Worm (Caenorhabditis elegans): ENCODE results near the gene T16G1.3.

Gene T16G1.3

ce11 chrV:12964076-12964475, 19.9 kb upstream of the T16G1.3 start, which contains the start of gene srd-35:
Gene srd-35 (plus strand): TSS chrV:12964376.
- no peak for TF ChIP-seq odd-2 (tag; optimal IDR thresholded peaks at IDR 0.05)
- no peak for TF ChIP-seq ceh-45 (GFP tag; IDR thresholded peaks at IDR 0.05)
- no peak for TF ChIP-seq ceh-30 (tag; optimal IDR thresholded peaks at IDR 0.05)
- no peak for TF ChIP-seq dve-1 (tag; optimal IDR thresholded peaks at IDR 0.05)
- TF ChIP-seq che-1 (tag; optimal IDR thresholded peaks at IDR 0.05) = no peak
- no peak for TF ChIP-seq nhr-11 (tag; optimal IDR thresholded peaks at IDR 0.05)
- TF ChIP-seq hlh-8 (tag; optimal IDR thresholded peaks at IDR 0.05) = no peak
- TF ChIP-seq fax-1 (tag; optimal IDR thresholded peaks at IDR 0.05) = no peak
- TF ChIP-seq ref-2 (tag; optimal IDR thresholded peaks at IDR 0.05) = no peak
- no peak for TF ChIP-seq ceh-9 (tag; optimal IDR thresholded peaks at IDR 0.05)
- TF ChIP-seq madf-2 (tag; optimal IDR thresholded peaks at IDR 0.05) = no peak

DNA sequence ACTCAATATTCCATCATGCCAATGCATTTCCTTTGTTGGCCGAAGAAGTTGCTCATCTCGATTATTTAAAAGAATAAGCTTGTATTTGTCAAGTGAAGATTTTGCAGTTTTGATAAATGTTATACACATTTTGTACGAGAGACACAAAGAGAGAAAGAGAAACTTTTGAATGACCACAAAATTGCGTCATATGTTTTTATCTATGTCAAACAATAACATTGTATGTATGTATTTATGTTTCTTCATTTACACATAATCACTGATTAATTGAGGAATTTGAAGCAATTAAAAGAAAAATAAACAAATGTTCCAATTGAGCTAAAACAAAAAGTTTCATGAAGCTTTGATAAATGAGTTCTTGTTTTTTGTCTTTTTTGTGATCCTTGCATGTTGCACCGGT, 19.1 kb upstream of the T16G1.3 start, which contains the start of gene hrg-9:
Gene hrg-9, minus strand, starts transcription at position 152 of the 400 bp plus-strand sequence.
- TF ChIP-seq sdc-2 (tag; optimal IDR thresholded peaks at IDR 0.05) (no peak), elt-2 (tag; optimal IDR thresholded peaks at IDR 0.05) (peak; percentile 57)

DNA sequence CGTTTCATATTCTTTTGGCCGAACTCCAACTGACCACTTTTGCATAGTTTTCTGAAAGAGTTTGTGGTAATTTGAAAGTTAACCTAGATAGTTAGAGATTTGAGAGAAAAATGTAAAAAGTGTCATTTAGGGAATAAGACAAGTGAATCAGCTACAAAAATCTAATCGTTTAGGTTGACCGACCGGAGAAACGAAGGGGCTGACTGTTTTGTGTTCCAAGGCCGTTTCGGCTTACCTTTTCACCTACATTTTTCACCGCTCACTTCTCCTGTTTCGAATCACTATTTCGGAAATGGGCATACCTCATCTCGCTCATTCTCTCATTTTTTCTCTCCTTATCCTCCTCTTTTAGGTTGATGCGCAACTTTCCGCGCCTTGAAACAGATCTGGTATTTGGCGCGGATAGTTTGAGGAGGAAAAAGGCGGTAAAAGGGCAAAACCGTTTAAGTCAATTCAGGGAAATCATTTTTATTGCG, 17.0 kb upstream of the T16G1.3 start, which contains the start of gene mpst-7:
Gene mpst-7, minus strand, starts transcription at position 51 of the 476 bp plus-strand sequence.
- no peak for TF ChIP-seq F13H6.1 (tag; optimal IDR thresholded peaks at IDR 0.05)
- TF ChIP-seq hlh-15 (tag; optimal IDR thresholded peaks at IDR 0.05) = no peak
- no peak for TF ChIP-seq ceh-30 (tag; optimal IDR thresholded peaks at IDR 0.05)
- TF ChIP-seq C08G9.2 (tag; optimal IDR thresholded peaks at IDR 0.05) = no peak
- no peak for TF ChIP-seq unc-86 (tag; optimal IDR thresholded peaks at IDR 0.05)
- TF ChIP-seq unc-55 (GFP tag; optimal IDR thresholded peaks at IDR 0.05) = no peak
- TF ChIP-seq ceh-6 (GFP tag; optimal IDR thresholded peaks at IDR 0.05) = no peak
- no peak for TF ChIP-seq pha-2 (tag; optimal IDR thresholded peaks at IDR 0.05)
- TF ChIP-seq lin-11 (tag; optimal IDR thresholded peaks at IDR 0.05) = no peak
- TF ChIP-seq ceh-9 (tag; optimal IDR thresholded peaks at IDR 0.05) = no peak
- TF ChIP-seq K02D7.2 (tag; optimal IDR thresholded peaks at IDR 0.05) = no peak
- no peak for TF ChIP-seq fkh-10 (GFP tag; optimal IDR thresholded peaks at IDR 0.05)

ce11 chrV:12954261-12954660, 10.1 kb upstream of the T16G1.3 start:
- no peak for TF ChIP-seq hlh-13 (GFP tag; optimal IDR thresholded peaks at IDR 0.05)
- TF ChIP-seq K02D7.2 (tag; optimal IDR thresholded peaks at IDR 0.05) = no peak
- no peak for TF ChIP-seq fax-1 (tag; optimal IDR thresholded peaks at IDR 0.05)
- TF ChIP-seq nfya-1 (tag; optimal IDR thresholded peaks at IDR 0.05) = no peak
- no peak for TF ChIP-seq ref-2 (tag; optimal IDR thresholded peaks at IDR 0.05)
- no peak for TF ChIP-seq pag-3 (tag; optimal IDR thresholded peaks at IDR 0.05; ENCODE audit: borderline replicate concordance)
- no peak for TF ChIP-seq sox-4 (tag; optimal IDR thresholded peaks at IDR 0.05)
- no peak for TF ChIP-seq tbx-2 (tag; optimal IDR thresholded peaks at IDR 0.05)
- TF ChIP-seq F13H6.1 (tag; optimal IDR thresholded peaks at IDR 0.05) = no peak
- no peak for TF ChIP-seq lim-6 (tag; optimal IDR thresholded peaks at IDR 0.05)
- TF ChIP-seq syd-9 (tag; optimal IDR thresholded peaks at IDR 0.05) = no peak
- no peak for TF ChIP-seq mec-3 (tag; optimal IDR thresholded peaks at IDR 0.05; ENCODE audit: borderline replicate concordance)
- no peak for TF ChIP-seq ceh-31 (tag; optimal IDR thresholded peaks at IDR 0.05)
- TF ChIP-seq ceh-30 (tag; optimal IDR thresholded peaks at IDR 0.05) = no peak
- no peak for TF ChIP-seq ceh-18 (tag; optimal IDR thresholded peaks at IDR 0.05)
- TF ChIP-seq ama-1 (optimal IDR thresholded peaks at IDR 0.05) = no peak
- no peak for TF ChIP-seq pqm-1 (tag; optimal IDR thresholded peaks at IDR 0.05)

DNA sequence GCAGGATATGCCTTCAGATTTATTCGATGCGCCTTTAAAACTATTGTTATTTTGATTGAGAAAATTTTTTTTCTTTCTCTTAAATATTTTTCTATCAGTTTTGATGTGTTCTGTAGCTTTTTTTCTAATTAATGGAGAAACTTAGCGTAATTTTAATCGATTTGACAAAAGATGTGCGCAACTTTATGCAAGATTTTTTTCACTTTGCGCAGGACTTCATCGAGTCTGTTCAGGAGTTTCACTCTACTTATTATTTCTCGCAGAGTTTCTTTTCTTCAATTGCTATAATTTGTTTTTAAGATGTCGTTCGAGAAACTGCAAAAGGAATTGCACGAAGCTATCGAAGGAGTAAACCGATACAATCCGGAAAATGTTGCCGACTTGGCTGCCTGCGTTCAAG, 9.6 kb upstream of the T16G1.3 start, which contains the start of gene eif-3.K:
Gene eif-3.K, plus strand, starts transcription at position 301 of the 400 bp plus-strand sequence.
- no peak for TF ChIP-seq ama-1 (optimal IDR thresholded peaks at IDR 0.05)
- no peak for TF ChIP-seq F13H6.1 (tag; optimal IDR thresholded peaks at IDR 0.05)
- TF ChIP-seq gmeb-2 (tag; optimal IDR thresholded peaks at IDR 0.05) = no peak
- no peak for TF ChIP-seq pag-3 (tag; optimal IDR thresholded peaks at IDR 0.05; ENCODE audit: borderline replicate concordance)
- no peak for TF ChIP-seq lim-6 (tag; optimal IDR thresholded peaks at IDR 0.05)
- TF ChIP-seq unc-86 (tag; optimal IDR thresholded peaks at IDR 0.05) = no peak
- no peak for TF ChIP-seq fax-1 (tag; optimal IDR thresholded peaks at IDR 0.05)
- TF ChIP-seq unc-3 (GFP tag; conservative IDR thresholded peaks at IDR 0.05) = no peak
- no peak for TF ChIP-seq unc-3 (tag; optimal IDR thresholded peaks at IDR 0.05)

All from whole organism, late embryonic.